Worm (Caenorhabditis elegans) whole organism, young adult: ENCODE data around the gene T10G3.3.

ENCODE experiments used
- D2030.7 ChIP-seq: fragments of 200-800 bp; sonication (Bioruptor generic); IDR thresholded peaks from 2 replicates; pipeline ENCODE4 v1.3.6; 2022; ENCODE audit warnings: missing genetic modification reagents, missing genetic modification characterization, missing compliant biosample characterization
- F39B2.1 ChIP-seq: fragments of 200-800 bp; sonication (Bioruptor generic); IDR thresholded peaks from 2 replicates; pipeline ENCODE4 v1.3.6; 2022; ENCODE audit warnings: missing genetic modification reagents, missing genetic modification characterization, missing compliant biosample characterization
- F49E8.2 ChIP-seq: sonication (generic microtip); optimal IDR thresholded peaks from 3 replicates; lab custom pipeline; 2017; ENCODE audit warnings: missing genetic modification characterization, mild to moderate bottlenecking, missing compliant biosample characterization, antibody characterized with exemption, moderate library complexity; ENCODE audit not compliant: insufficient read depth
- F57A8.1 ChIP-seq: fragments of 200-800 bp; sonication (Bioruptor generic); optimal IDR thresholded peaks from 2 replicates; lab custom pipeline; 2018; ENCODE audit warnings: mild to moderate bottlenecking, missing genetic modification characterization, moderate library complexity, missing compliant biosample characterization
- F57C9.4 ChIP-seq: sonication (generic microtip); optimal IDR thresholded peaks from 2 replicates; lab custom pipeline; 2017; ENCODE audit warnings: mild to moderate bottlenecking, missing genetic modification characterization, missing compliant biosample characterization
- T26A5.8 ChIP-seq: sonication (generic microtip); optimal IDR thresholded peaks from 2 replicates; lab custom pipeline; 2016; ENCODE audit warnings: missing genetic modification characterization, missing compliant biosample characterization
- Y67H2A.10 ChIP-seq: fragments of 200-800 bp; sonication (Bioruptor generic); conservative IDR thresholded peaks from 2 replicates; pipeline ENCODE4 v1.3.6; 2022; ENCODE audit warnings: missing genetic modification reagents, missing genetic modification characterization, missing compliant biosample characterization
- attf-3 ChIP-seq: fragments of 200-800 bp; sonication (Bioruptor generic); conservative IDR thresholded peaks from 2 replicates; pipeline ENCODE4 v1.3.6; 2022; ENCODE audit warnings: missing genetic modification reagents, missing genetic modification characterization, missing compliant biosample characterization
- attf-6 ChIP-seq: fragments of 200-800 bp; sonication (Bioruptor generic); IDR thresholded peaks from 2 replicates; pipeline ENCODE4 v1.3.6; 2022; ENCODE audit warnings: missing genetic modification reagents, missing genetic modification characterization, missing compliant biosample characterization
- bed-1 ChIP-seq: fragments of 200-800 bp; sonication (Bioruptor generic); IDR thresholded peaks from 2 replicates; pipeline ENCODE4 v1.3.6; 2022; ENCODE audit warnings: missing genetic modification reagents, missing genetic modification characterization, missing compliant biosample characterization
- ccch-3 ChIP-seq: fragments of 200-800 bp; sonication (Bioruptor generic); optimal IDR thresholded peaks from 2 replicates; lab custom pipeline; 2018; ENCODE audit warnings: mild to moderate bottlenecking, missing genetic modification characterization, missing compliant biosample characterization
- cebp-2 ChIP-seq: fragments of 200-800 bp; sonication (Bioruptor generic); IDR thresholded peaks from 2 replicates; pipeline ENCODE4 v1.3.6; 2022; ENCODE audit warnings: missing genetic modification characterization, missing compliant biosample characterization
- egl-18 ChIP-seq: fragments of 200-800 bp; sonication (Bioruptor generic); IDR thresholded peaks from 2 replicates; pipeline ENCODE4 v1.3.6; 2022; ENCODE audit warnings: missing genetic modification reagents, missing genetic modification characterization, missing compliant biosample characterization
- ekl-4 ChIP-seq: fragments of 200-800 bp; sonication (Bioruptor generic); IDR thresholded peaks from 2 replicates; pipeline ENCODE4 v1.3.6; 2022; ENCODE audit warnings: missing genetic modification reagents, missing genetic modification characterization, missing compliant biosample characterization
- gei-17 ChIP-seq: fragments of 200-800 bp; sonication (Bioruptor generic); optimal IDR thresholded peaks from 2 replicates; lab custom pipeline; 2018; ENCODE audit warnings: mild to moderate bottlenecking, missing genetic modification characterization, missing compliant biosample characterization
- hmg-20 ChIP-seq: fragments of 200-800 bp; sonication (Bioruptor generic); IDR thresholded peaks from 2 replicates; pipeline ENCODE4 v1.3.6; 2022; ENCODE audit warnings: missing genetic modification reagents, missing genetic modification characterization, missing compliant biosample characterization
- hrde-1 ChIP-seq: sonication (generic microtip); optimal IDR thresholded peaks from 2 replicates; lab custom pipeline; 2016; ENCODE audit warnings: missing genetic modification characterization, mild to moderate bottlenecking, missing compliant biosample characterization, moderate library complexity, missing genotype, missing genetic modification reagents, borderline replicate concordance
- let-607 ChIP-seq, 2 experiments: fragments of 200-800 bp in 1 of 2; sonication (Bioruptor generic) in 1 of 2; sonication (generic microtip) in 1 of 2; optimal IDR thresholded peaks; 2 replicates each; lab custom pipeline; 2016 to 2018; ENCODE audit warnings: mild to moderate bottlenecking in 2 of 2, missing compliant biosample characterization in 2 of 2, missing genetic modification characterization in 2 of 2, moderate library complexity in 2 of 2, missing genotype in 1 of 2
- lin-26 ChIP-seq: fragments of 200-800 bp; sonication (Bioruptor generic); IDR thresholded peaks from 2 replicates; pipeline ENCODE4 v1.3.6; 2022; ENCODE audit warnings: missing genetic modification reagents, missing genetic modification characterization, missing compliant biosample characterization
- lin-40 ChIP-seq: sonication (generic microtip); optimal IDR thresholded peaks from 2 replicates; lab custom pipeline; 2016; ENCODE audit warnings: missing genetic modification characterization, mild to moderate bottlenecking, missing compliant biosample characterization, missing genotype, missing genetic modification reagents
- lin-54 ChIP-seq: fragments of 200-800 bp; sonication (Bioruptor generic); optimal IDR thresholded peaks from 2 replicates; lab custom pipeline; 2018; ENCODE audit warnings: mild to moderate bottlenecking, missing genetic modification characterization, missing compliant biosample characterization
- mxl-1 ChIP-seq: sonication (generic microtip); optimal IDR thresholded peaks from 2 replicates; lab custom pipeline; 2016; ENCODE audit warnings: missing genetic modification characterization, missing compliant biosample characterization
- nhr-120 ChIP-seq: fragments of 200-800 bp; sonication (Bioruptor generic); IDR thresholded peaks from 2 replicates; pipeline ENCODE4 v1.3.6; 2022; ENCODE audit warnings: missing genetic modification characterization, missing compliant biosample characterization
- nhr-179 ChIP-seq: sonication (generic microtip); optimal IDR thresholded peaks from 2 replicates; lab custom pipeline; 2016; ENCODE audit warnings: mild to moderate bottlenecking, missing genetic modification characterization, missing compliant biosample characterization
- nhr-80 ChIP-seq: sonication (generic microtip); optimal IDR thresholded peaks from 2 replicates; lab custom pipeline; 2016; ENCODE audit warnings: missing genetic modification characterization, missing compliant biosample characterization
- rcor-1 ChIP-seq: fragments of 200-800 bp; sonication (Bioruptor generic); IDR thresholded peaks from 2 replicates; pipeline ENCODE4 v1.3.6; 2022; ENCODE audit warnings: missing genetic modification reagents, missing genetic modification characterization, missing compliant biosample characterization
- repo-1 ChIP-seq: sonication (generic microtip); optimal IDR thresholded peaks from 2 replicates; lab custom pipeline; 2017; ENCODE audit warnings: mild to moderate bottlenecking, missing genetic modification characterization, missing compliant biosample characterization
- sdz-38 ChIP-seq: sonication (generic microtip); optimal IDR thresholded peaks from 2 replicates; lab custom pipeline; 2016; ENCODE audit warnings: missing genotype, missing genetic modification characterization, missing compliant biosample characterization
- tbp1 ChIP-seq: fragments of 200-800 bp; sonication (Bioruptor generic); optimal IDR thresholded peaks from 2 replicates; lab custom pipeline; 2018; ENCODE audit warnings: mild to moderate bottlenecking, missing genetic modification characterization, missing compliant biosample characterization
- tlf-1 ChIP-seq: fragments of 200-800 bp; sonication (Bioruptor generic); optimal IDR thresholded peaks from 2 replicates; lab custom pipeline; 2018; ENCODE audit warnings: mild to moderate bottlenecking, missing genetic modification characterization, missing compliant biosample characterization
- xnd-1 ChIP-seq: sonication (generic microtip); optimal IDR thresholded peaks from 2 replicates; lab custom pipeline; 2016; ENCODE audit warnings: missing genotype, missing genetic modification reagents, missing genetic modification characterization, missing compliant biosample characterization
- zfh-2 ChIP-seq: fragments of 200-800 bp; sonication (Bioruptor generic); conservative IDR thresholded peaks from 2 replicates; pipeline ENCODE4 v1.3.6; 2022; ENCODE audit warnings: missing genetic modification reagents, missing genetic modification characterization, missing compliant biosample characterization
- ztf-22 ChIP-seq: fragments of 200-800 bp; sonication (Bioruptor generic); optimal IDR thresholded peaks from 2 replicates; lab custom pipeline; 2018; ENCODE audit warnings: mild to moderate bottlenecking, missing genetic modification characterization, moderate library complexity, missing compliant biosample characterization
- ztf-26 ChIP-seq: sonication (generic microtip); optimal IDR thresholded peaks from 2 replicates; lab custom pipeline; 2017; ENCODE audit warnings: missing genetic modification characterization, missing compliant biosample characterization
- ztf-28 ChIP-seq: fragments of 200-800 bp; sonication (Bioruptor generic); IDR thresholded peaks from 2 replicates; pipeline ENCODE4 v1.3.6; 2022; ENCODE audit warnings: missing genetic modification reagents, missing genetic modification characterization, missing compliant biosample characterization

T10G3.3 gene

ce11 chrV:13476350-13476749, 13.6 kb downstream of the T10G3.3 start, which contains the start of gene T10G3.8:
TSS of gene T10G3.8 (minus strand) at chrV:13476450.
- TF ChIP-seq lin-40 (tag; lab: Kevin White, UChicago) (no peak), F39B2.1 (GFP tag; lab: Robert Waterston, UW) (no peak), let-607 (tag; optimal IDR thresholded peaks at IDR 0.05; lab: Kevin White, UChicago) (no peak), F57A8.1 (GFP tag; lab: Kevin White, UChicago) (no peak), egl-18 (no peak), F49E8.2 (tag; lab: Kevin White, UChicago) (no peak), sdz-38 (tag; lab: Kevin White, UChicago) (no peak), ztf-22 (GFP tag; lab: Kevin White, UChicago) (no peak), ccch-3 (GFP tag; lab: Kevin White, UChicago) (no peak), rcor-1 (GFP tag; lab: Robert Waterston, UW) (no peak), ztf-28 (GFP tag; lab: Robert Waterston, UW) (no peak), mxl-1 (tag; lab: Kevin White, UChicago) (no peak), Y67H2A.10 (GFP tag; lab: Robert Waterston, UW) (no peak), lin-54 (GFP tag; lab: Kevin White, UChicago) (no peak), hrde-1 (tag; lab: Kevin White, UChicago) (no peak), lin-26 (GFP tag; lab: Robert Waterston, UW) (no peak), nhr-80 (tag; lab: Kevin White, UChicago) (no peak), zfh-2 (GFP tag; lab: Robert Waterston, UW) (no peak), tbp1 (GFP tag; lab: Kevin White, UChicago) (no peak), attf-3 (GFP tag; lab: Robert Waterston, UW) (no peak)
- TF ChIP-seq, all 124 proteins: peak for 0

ce11 chrV:13473467-13473866, 16.5 kb downstream of the T10G3.3 start, which contains the start of gene T10G3.1:
TSS of gene T10G3.1 (minus strand) at chrV:13473679.
- TF ChIP-seq F57A8.1 (GFP tag; lab: Kevin White, UChicago) (no peak), F57C9.4 (tag; lab: Kevin White, UChicago) (no peak), ztf-26 (tag; lab: Kevin White, UChicago) (no peak), D2030.7 (no peak), xnd-1 (tag; lab: Kevin White, UChicago) (no peak), ztf-28 (GFP tag; lab: Robert Waterston, UW) (no peak)

- no peak for TF ChIP-seq hmg-20 (GFP tag; lab: Robert Waterston, UW)
- TF ChIP-seq nhr-120 (GFP tag; lab: Robert Waterston, UW) = no peak
- TF ChIP-seq F57A8.1 (GFP tag; lab: Kevin White, UChicago) = no peak
- no peak for TF ChIP-seq attf-6 (GFP tag; lab: Robert Waterston, UW)
- no peak for TF ChIP-seq cebp-2 (GFP tag; lab: Robert Waterston, UW)
- no peak for TF ChIP-seq ekl-4
- no peak for TF ChIP-seq bed-1 (GFP tag; lab: Robert Waterston, UW)
- no peak for TF ChIP-seq nhr-179
- no peak for TF ChIP-seq ztf-26 (tag; lab: Kevin White, UChicago)
- TF ChIP-seq repo-1 (tag; lab: Kevin White, UChicago) = no peak
- TF ChIP-seq T26A5.8 (tag; lab: Kevin White, UChicago) = no peak
- TF ChIP-seq mxl-1 (tag; lab: Kevin White, UChicago) = no peak
- no peak for TF ChIP-seq tlf-1 (GFP tag; lab: Kevin White, UChicago)
- TF ChIP-seq xnd-1 (tag; lab: Kevin White, UChicago) = no peak
- TF ChIP-seq gei-17 = no peak
Observed at ce11 chrV:13472062-13472461, 17.9 kb downstream of the T10G3.3 start.
